Fruit fly (Drosophila melanogaster) whole organism, wandering third instar larva: ENCODE results near the gene Ran.

Experiments used
- CG32264 ChIP-seq: fragments of 200-800 bp; sonication (Bioruptor generic); optimal IDR thresholded peaks from 2 replicates; lab custom pipeline; 2016; ENCODE audit warnings: missing biosample characterization, missing genetic modification characterization
- CrebA ChIP-seq: fragments of 200-800 bp; sonication (Bioruptor generic); optimal IDR thresholded peaks from 2 replicates; lab custom pipeline; 2016; ENCODE audit warnings: missing biosample characterization, mild to moderate bottlenecking, missing genetic modification characterization, borderline replicate concordance
- GATAd ChIP-seq: sonication (Bioruptor generic); optimal IDR thresholded peaks from 2 replicates; lab custom pipeline; 2016; ENCODE audit warnings: missing biosample characterization, missing genetic modification characterization
- Hr83 ChIP-seq: fragments of 200-300 bp; sonication (Bioruptor generic); optimal IDR thresholded peaks from 2 replicates; lab custom pipeline; 2016; ENCODE audit warnings: missing biosample characterization, mild to moderate bottlenecking, missing genetic modification characterization, moderate library complexity; ENCODE audit not compliant: poor library complexity, severe bottlenecking
- Myc ChIP-seq: fragments of >200 bp; optimal IDR thresholded peaks from 2 replicates; lab custom pipeline; 2017
- N ChIP-seq: fragments of >200 bp; optimal IDR thresholded peaks from 2 replicates; lab custom pipeline; 2018; ENCODE audit warnings: missing biosample characterization, missing external identifiers, missing genetic modification characterization
- brk ChIP-seq: fragments of 200-800 bp; sonication (Bioruptor generic); optimal IDR thresholded peaks from 2 replicates; lab custom pipeline; 2016; ENCODE audit warnings: missing biosample characterization, mild to moderate bottlenecking, missing genetic modification characterization
- dmrt93B ChIP-seq: fragments of 200-800 bp; sonication (Bioruptor generic); optimal IDR thresholded peaks from 2 replicates; lab custom pipeline; 2018; ENCODE audit warnings: missing biosample characterization, mild to moderate bottlenecking, missing genetic modification characterization
- ey ChIP-seq: fragments of 200-800 bp; sonication (Bioruptor generic); optimal IDR thresholded peaks from 2 replicates; lab custom pipeline; 2016; ENCODE audit warnings: missing biosample characterization, missing genetic modification characterization
- psq ChIP-seq: fragments of 200-800 bp; sonication (Bioruptor generic); optimal IDR thresholded peaks from 3 replicates; lab custom pipeline; 2017; ENCODE audit warnings: missing biosample characterization, mild to moderate bottlenecking, missing genetic modification characterization, moderate library complexity
- usp ChIP-seq: fragments of >200 bp; optimal IDR thresholded peaks from 2 replicates; lab custom pipeline; 2017; ENCODE audit warnings: missing biosample characterization, missing genetic modification characterization

- TF ChIP-seq Myc (lab: Kevin White, UChicago) (no peak), CG32264 (GFP tag; lab: Kevin White, UChicago) (no peak), usp (GFP tag; lab: Kevin White, UChicago) (no peak), GATAd (no peak), Hr83 (GFP tag; lab: Kevin White, UChicago) (no peak), brk (GFP tag; lab: Kevin White, UChicago) (no peak), N (GFP tag; lab: Kevin White, UChicago) (no peak), CrebA (GFP tag; lab: Kevin White, UChicago) (no peak), dmrt93B (no peak), ey (GFP tag; lab: Kevin White, UChicago) (no peak), psq (peak; percentile 16)
Measured at dm6 chrX:11155808-11156589, 7.5 kb upstream of the Ran start.
